Fruit fly (Drosophila melanogaster) whole organism, embryonic: ENCODE results near the gene CG1640.

Experiments used
- CG11093 ChIP-seq: fragments of 200-800 bp; sonication (Bioruptor generic); IDR thresholded peaks from 3 replicates; pipeline ENCODE4 v1.3.6; 2022; ENCODE audit warnings: missing biosample characterization, missing genetic modification characterization
- CG11723 ChIP-seq: fragments of 200-800 bp; sonication (Bioruptor generic); optimal IDR thresholded peaks from 2 replicates; lab custom pipeline; 2017; ENCODE audit warnings: missing biosample characterization, mild to moderate bottlenecking, missing genetic modification characterization
- CG14965 ChIP-seq: fragments of 200-800 bp; sonication (Bioruptor generic); optimal IDR thresholded peaks from 2 replicates; lab custom pipeline; 2016; ENCODE audit warnings: missing biosample characterization, missing genetic modification characterization, borderline replicate concordance
- CG1529 ChIP-seq: fragments of 200-800 bp; sonication (Bioruptor generic); optimal IDR thresholded peaks from 3 replicates; lab custom pipeline; 2018; ENCODE audit warnings: missing biosample characterization, missing genetic modification characterization
- CG17385 ChIP-seq: fragments of 200-800 bp; sonication (Bioruptor generic); optimal IDR thresholded peaks from 3 replicates; lab custom pipeline; 2018; ENCODE audit warnings: missing biosample characterization, mild to moderate bottlenecking, missing genetic modification characterization
- CG17802 ChIP-seq: fragments of 200-800 bp; sonication (Bioruptor generic); optimal IDR thresholded peaks from 2 replicates; lab custom pipeline; 2018; ENCODE audit warnings: missing biosample characterization, mild to moderate bottlenecking, missing genetic modification characterization, moderate library complexity
- CG1792 ChIP-seq: fragments of 200-800 bp; sonication (Bioruptor generic); optimal IDR thresholded peaks from 2 replicates; lab custom pipeline; 2016; ENCODE audit warnings: missing biosample characterization, missing genetic modification characterization
- CG2202 ChIP-seq: fragments of 200-800 bp; sonication (Bioruptor generic); optimal IDR thresholded peaks from 2 replicates; lab custom pipeline; 2018; ENCODE audit warnings: missing biosample characterization, mild to moderate bottlenecking, missing genetic modification characterization
- CG2678 ChIP-seq: fragments of 200-800 bp; sonication (Bioruptor generic); optimal IDR thresholded peaks from 3 replicates; lab custom pipeline; 2019; ENCODE audit warnings: missing biosample characterization, mild to moderate bottlenecking, missing genetic modification characterization, moderate library complexity
- CG30403 ChIP-seq: fragments of 200-800 bp; sonication (Bioruptor generic); optimal IDR thresholded peaks from 3 replicates; lab custom pipeline; 2016; ENCODE audit warnings: missing biosample characterization, missing genetic modification characterization
- CG3163 ChIP-seq: fragments of 200-800 bp; sonication (Bioruptor generic); optimal IDR thresholded peaks from 3 replicates; lab custom pipeline; 2016; ENCODE audit warnings: missing biosample characterization, missing genetic modification characterization
- CG32532 ChIP-seq: fragments of 200-800 bp; sonication (Bioruptor generic); IDR thresholded peaks from 2 replicates; pipeline ENCODE4 v1.3.6; 2022; ENCODE audit warnings: missing biosample characterization, missing genetic modification characterization
- CG34376 ChIP-seq: fragments of 200-800 bp; sonication (Bioruptor generic); optimal IDR thresholded peaks from 2 replicates; lab custom pipeline; 2018; ENCODE audit warnings: missing biosample characterization, mild to moderate bottlenecking, missing genetic modification characterization
- CG42726 ChIP-seq: fragments of 200-800 bp; sonication (Bioruptor generic); IDR thresholded peaks from 2 replicates; pipeline ENCODE4 v1.3.6; 2022; ENCODE audit warnings: missing biosample characterization, missing genetic modification characterization; ENCODE audit not compliant: partially characterized antibody
- CG4328 ChIP-seq: fragments of 200-800 bp; sonication (Bioruptor generic); optimal IDR thresholded peaks from 3 replicates; lab custom pipeline; 2017; ENCODE audit warnings: missing biosample characterization, missing genetic modification reagents, missing genetic modification characterization
- CG43689 ChIP-seq: fragments of 200-800 bp; sonication (Bioruptor generic); IDR thresholded peaks from 2 replicates; pipeline ENCODE4 v1.3.6; 2022; ENCODE audit warnings: missing biosample characterization, missing genetic modification characterization
- CG6683 ChIP-seq: fragments of 200-800 bp; sonication (Bioruptor generic); optimal IDR thresholded peaks from 2 replicates; lab custom pipeline; 2017; ENCODE audit warnings: missing biosample characterization, mild to moderate bottlenecking, missing genetic modification characterization, missing genetic modification reagents
- CG7786 ChIP-seq: fragments of 200-800 bp; sonication (Bioruptor generic); optimal IDR thresholded peaks from 2 replicates; lab custom pipeline; 2016; ENCODE audit warnings: missing biosample characterization, missing genetic modification characterization
- CG9437 ChIP-seq: fragments of 200-800 bp; sonication (Bioruptor generic); optimal IDR thresholded peaks from 2 replicates; lab custom pipeline; 2018; ENCODE audit warnings: missing biosample characterization, mild to moderate bottlenecking, missing genetic modification characterization
- Dref ChIP-seq: fragments of 200-800 bp; sonication (Bioruptor generic); IDR thresholded peaks from 2 replicates; pipeline ENCODE4 v1.3.6; 2022; ENCODE audit warnings: missing biosample characterization, missing genetic modification characterization
- Hr51 ChIP-seq, 2 experiments: fragments of 200-800 bp; sonication (Bioruptor generic); optimal IDR thresholded peaks; 2 replicates in 1 of 2; 3 replicates in 1 of 2; lab custom pipeline; 2016 to 2018; ENCODE audit warnings: missing biosample characterization in 2 of 2, missing genetic modification characterization in 2 of 2, mild to moderate bottlenecking in 1 of 2, moderate library complexity in 1 of 2
- Hr78 ChIP-seq, 2 experiments: fragments of 200-800 bp in 1 of 2; fragments of >200 bp in 1 of 2; sonication (Bioruptor generic) in 1 of 2; optimal IDR thresholded peaks; 2 replicates each; lab custom pipeline; 2017 to 2019; ENCODE audit warnings: missing biosample characterization in 2 of 2, missing genetic modification characterization in 2 of 2, mild to moderate bottlenecking in 1 of 2, moderate library complexity in 1 of 2
- Meics ChIP-seq: fragments of 200-800 bp; sonication (Bioruptor generic); optimal IDR thresholded peaks from 2 replicates; lab custom pipeline; 2017; ENCODE audit warnings: missing biosample characterization, mild to moderate bottlenecking, missing genetic modification characterization
- Myb ChIP-seq: fragments of 200-800 bp; sonication (Bioruptor generic); optimal IDR thresholded peaks from 2 replicates; lab custom pipeline; 2016; ENCODE audit warnings: missing biosample characterization, missing genetic modification characterization
- Opbp ChIP-seq: fragments of 200-800 bp; sonication (Bioruptor generic); IDR thresholded peaks from 3 replicates; pipeline ENCODE4 v1.3.6; 2022; ENCODE audit warnings: missing biosample characterization, missing genetic modification characterization; ENCODE audit not compliant: partially characterized antibody
- Ravus ChIP-seq: fragments of 200-800 bp; sonication (Bioruptor generic); IDR thresholded peaks from 2 replicates; pipeline ENCODE4 v1.3.6; 2022; ENCODE audit warnings: missing biosample characterization, missing genetic modification characterization
- Scr ChIP-seq: fragments of 200-800 bp; sonication (Bioruptor generic); IDR thresholded peaks from 2 replicates; pipeline ENCODE4 v1.3.6; 2022; ENCODE audit warnings: missing biosample characterization, missing genetic modification characterization; ENCODE audit not compliant: partially characterized antibody
- al ChIP-seq: fragments of 200-800 bp; sonication (Bioruptor generic); IDR thresholded peaks from 2 replicates; pipeline ENCODE4 v1.3.6; 2022; ENCODE audit warnings: missing biosample characterization, missing genetic modification characterization
- ap ChIP-seq: fragments of 200-800 bp; sonication (Bioruptor generic); IDR thresholded peaks from 2 replicates; pipeline ENCODE4 v1.3.6; 2022; ENCODE audit warnings: missing biosample characterization, missing genetic modification characterization
- ara ChIP-seq: fragments of 200-800 bp; sonication (Bioruptor generic); IDR thresholded peaks from 2 replicates; pipeline ENCODE4 v1.3.6; 2022; ENCODE audit warnings: missing biosample characterization, missing genetic modification characterization
- corto ChIP-seq: fragments of 200-800 bp; sonication (Bioruptor generic); optimal IDR thresholded peaks from 2 replicates; lab custom pipeline; 2016; ENCODE audit warnings: missing biosample characterization, mild to moderate bottlenecking, missing genetic modification characterization, moderate library complexity
- danr ChIP-seq: fragments of 200-800 bp; sonication (Bioruptor generic); IDR thresholded peaks from 2 replicates; pipeline ENCODE4 v1.3.6; 2022; ENCODE audit warnings: missing biosample characterization, missing genetic modification characterization
- dmrt11E ChIP-seq: fragments of 200-800 bp; sonication (Bioruptor generic); optimal IDR thresholded peaks from 3 replicates; lab custom pipeline; 2018; ENCODE audit warnings: missing biosample characterization, mild to moderate bottlenecking, missing genetic modification characterization, moderate library complexity
- emc ChIP-seq: fragments of 200-800 bp; sonication (Bioruptor generic); optimal IDR thresholded peaks from 2 replicates; lab custom pipeline; 2016; ENCODE audit warnings: missing biosample characterization, missing genetic modification characterization
- ems ChIP-seq: fragments of 200-800 bp; sonication (Bioruptor generic); optimal IDR thresholded peaks from 3 replicates; lab custom pipeline; 2016; ENCODE audit warnings: missing biosample characterization, missing genetic modification characterization
- fd3F ChIP-seq: fragments of 200-800 bp; sonication (Bioruptor generic); optimal IDR thresholded peaks from 2 replicates; lab custom pipeline; 2018; ENCODE audit warnings: missing biosample characterization, mild to moderate bottlenecking, missing genetic modification characterization, moderate library complexity
- gce ChIP-seq: fragments of 200-800 bp; sonication (Bioruptor generic); IDR thresholded peaks from 3 replicates; pipeline ENCODE4 v1.3.6; 2022; ENCODE audit warnings: missing biosample characterization, missing genetic modification characterization
- gsb-n ChIP-seq: fragments of 200-800 bp; sonication (Bioruptor generic); optimal IDR thresholded peaks from 3 replicates; lab custom pipeline; 2018; ENCODE audit warnings: missing biosample characterization, mild to moderate bottlenecking, missing genetic modification characterization
- ham ChIP-seq: fragments of 200-800 bp; sonication (Bioruptor generic); IDR thresholded peaks from 2 replicates; pipeline ENCODE4 v1.3.6; 2022; ENCODE audit warnings: missing biosample characterization, missing genetic modification characterization
- nerfin-2 ChIP-seq: fragments of 200-800 bp; sonication (Bioruptor generic); IDR thresholded peaks from 2 replicates; pipeline ENCODE4 v1.3.6; 2022; ENCODE audit warnings: missing biosample characterization, missing genetic modification characterization; ENCODE audit not compliant: partially characterized antibody
- oc ChIP-seq: fragments of 200-800 bp; sonication (Bioruptor generic); optimal IDR thresholded peaks from 2 replicates; lab custom pipeline; 2018; ENCODE audit warnings: missing biosample characterization, mild to moderate bottlenecking, missing genetic modification characterization, moderate library complexity
- pan ChIP-seq, 4 experiments: fragments of >200 bp in 3 of 4; fragments of 200-800 bp in 1 of 4; sonication (Bioruptor generic) in 1 of 4; optimal IDR thresholded peaks in 3 of 4; IDR thresholded peaks in 1 of 4; 2 replicates each; pipeline versions ENCODE4 v1.3.6 to Lab custom; 2017 to 2022; ENCODE audit warnings: missing biosample characterization in 2 of 4, missing genetic modification characterization in 2 of 4, mixed read lengths in 1 of 4
- pho ChIP-seq: fragments of 200-800 bp; sonication (Bioruptor generic); optimal IDR thresholded peaks from 2 replicates; lab custom pipeline; 2016; ENCODE audit warnings: missing biosample characterization, missing genetic modification characterization
- ranshi ChIP-seq: fragments of 200-800 bp; sonication (Bioruptor generic); IDR thresholded peaks from 2 replicates; pipeline ENCODE4 v1.3.6; 2022; ENCODE audit warnings: missing biosample characterization, missing genetic modification characterization
- so ChIP-seq: fragments of 200-800 bp; sonication (Bioruptor generic); IDR thresholded peaks from 3 replicates; pipeline ENCODE4 v1.3.6; 2022; ENCODE audit warnings: missing biosample characterization, missing genetic modification characterization
- trem ChIP-seq: fragments of 200-800 bp; optimal IDR thresholded peaks from 3 replicates; lab custom pipeline; 2019; ENCODE audit warnings: missing biosample characterization, mild to moderate bottlenecking, missing genetic modification characterization, moderate library complexity
- trh ChIP-seq: fragments of 200-800 bp; sonication (Bioruptor generic); optimal IDR thresholded peaks from 2 replicates; lab custom pipeline; 2016; ENCODE audit warnings: missing biosample characterization, missing genetic modification characterization

Gene CG1640

dm6 chrX:13373239-13374153 lies 3.1 kb downstream of the CG1640 start (continued):
- TF ChIP-seq Hr51 (GFP tag; optimal IDR thresholded peaks at IDR 0.05; lab: Kevin White, UChicago): peak; percentile 34 to 91
- peak; percentile 77 for TF ChIP-seq CG11723 (GFP tag; lab: Kevin White, UChicago)
- TF ChIP-seq dmrt11E (tag; lab: Kevin White, UChicago): peak; percentile 93
- TF ChIP-seq CG3163 (GFP tag; lab: Kevin White, UChicago): no peak
- peak; percentile 73 for TF ChIP-seq CG4328
- peak; percentile 51 for TF ChIP-seq CG17802 (tag; lab: Kevin White, UChicago)
- TF ChIP-seq Hr78 (GFP tag; optimal IDR thresholded peaks at IDR 0.05; lab: Kevin White, UChicago): peak in 1 of 2 experiments; percentile 81
- TF ChIP-seq CG30403 (GFP tag; lab: Kevin White, UChicago): peak; percentile 84
- no peak for TF ChIP-seq CG14965 (GFP tag; lab: Kevin White, UChicago)
- TF ChIP-seq trem (tag; lab: Kevin White, UChicago): peak; percentile 66
- TF ChIP-seq CG32532 (GFP tag; lab: Robert Waterston, UW): peak; percentile 81
- peak; percentile 28 for TF ChIP-seq ems (GFP tag; lab: Kevin White, UChicago)
- TF ChIP-seq Opbp (GFP tag; lab: Robert Waterston, UW): no peak
- TF ChIP-seq ara: peak; percentile 71; the same call in 1 of the 2 replicates
- peak; percentile 74 for TF ChIP-seq ranshi (GFP tag; lab: Robert Waterston, UW)
- peak; percentile 96 for TF ChIP-seq CG17385 (GFP tag; lab: Kevin White, UChicago)
- TF ChIP-seq ham (GFP tag; lab: Robert Waterston, UW): peak; percentile 46; the same call in 1 of the 2 replicates
- peak; percentile 61; the same call in 2 of the 3 replicates for TF ChIP-seq CG11093 (GFP tag; lab: Robert Waterston, UW)
- TF ChIP-seq CG1792 (GFP tag; lab: Kevin White, UChicago): peak; percentile 7
- peak; percentile 64 for TF ChIP-seq ap
- peak; percentile 37 for TF ChIP-seq Ravus (GFP tag; lab: Robert Waterston, UW)
- TF ChIP-seq gce (GFP tag; lab: Robert Waterston, UW): peak; percentile 73; the same call in 1 of the 3 replicates
- TF ChIP-seq CG34376 (GFP tag; lab: Kevin White, UChicago): peak; percentile 85
- no peak for TF ChIP-seq Dref
- TF ChIP-seq pan (optimal IDR thresholded peaks at IDR 0.05; lab: Kevin White, UChicago): no peak
- TF ChIP-seq pan (GFP tag; optimal IDR thresholded peaks at IDR 0.05 in 1 of 2, IDR thresholded peaks at IDR 0.05 in 1 of 2): peak in 1 of 2 experiments; percentile 90
- peak; percentile 74 for TF ChIP-seq fd3F (GFP tag; lab: Kevin White, UChicago)
- peak; percentile 49; the same call in 1 of the 2 replicates for TF ChIP-seq danr (GFP tag; lab: Robert Waterston, UW)
- TF ChIP-seq trh (GFP tag; lab: Kevin White, UChicago): peak; percentile 70
- TF ChIP-seq emc: no peak
- peak; percentile 71 for TF ChIP-seq CG43689 (GFP tag; lab: Robert Waterston, UW)
- 0 out of 2 replicates have a peak, but pooled peaks have one; percentile 29 for TF ChIP-seq al (GFP tag; lab: Robert Waterston, UW)
- TF ChIP-seq Myb (GFP tag; lab: Kevin White, UChicago): no peak
- TF ChIP-seq Meics (GFP tag; lab: Kevin White, UChicago): peak; percentile 87
- peak; percentile 86 for TF ChIP-seq oc
- TF ChIP-seq so (GFP tag; lab: Robert Waterston, UW): peak; percentile 89
- TF ChIP-seq nerfin-2 (GFP tag; lab: Robert Waterston, UW): no peak
- TF ChIP-seq CG42726 (GFP tag; lab: Robert Waterston, UW): no peak
- peak; percentile 67 for TF ChIP-seq CG1529 (GFP tag; lab: Kevin White, UChicago)
- peak; percentile 25 for TF ChIP-seq CG2202 (tag; lab: Kevin White, UChicago)
- peak; percentile 80 for TF ChIP-seq CG2678 (tag; lab: Kevin White, UChicago)
- peak; percentile 72 for TF ChIP-seq corto (GFP tag; lab: Kevin White, UChicago)
- TF ChIP-seq gsb-n: peak; percentile 83
- TF ChIP-seq pho (GFP tag; lab: Kevin White, UChicago): peak; percentile 39
- no peak for TF ChIP-seq Scr (GFP tag; lab: Robert Waterston, UW)
- peak; percentile 43 for TF ChIP-seq CG7786 (GFP tag; lab: Kevin White, UChicago)
- TF ChIP-seq CG9437 (GFP tag; lab: Kevin White, UChicago): peak; percentile 78
- TF ChIP-seq CG6683: peak; percentile 67
